Fruit fly (Drosophila melanogaster): ENCODE results near the gene Tmtc2.

Gene Tmtc2

dm6 chr2L:922660-923059 lies at the start of gene Tmtc2:
TSS of gene Tmtc2 (plus strand) at chr2L:922793.
- TF ChIP-seq CG10348 (GFP tag; IDR thresholded peaks at IDR 0.05) (no peak), gl (tag; optimal IDR thresholded peaks at IDR 0.05) (no peak), D1 (tag; optimal IDR thresholded peaks at IDR 0.05) (no peak), CG8301 (tag; optimal IDR thresholded peaks at IDR 0.05) (no peak), CG32121 (GFP tag; IDR thresholded peaks at IDR 0.05) (no peak), CG9948 (tag; optimal IDR thresholded peaks at IDR 0.05) (no peak), CG14655 (GFP tag; optimal IDR thresholded peaks at IDR 0.05) (no peak), Pif1B (GFP tag; optimal IDR thresholded peaks at IDR 0.05) (no peak), CG17806 (tag; optimal IDR thresholded peaks at IDR 0.05) (no peak)

dm6 chr2L:873724-874504 lies 48.7 kb upstream of the Tmtc2 start:
- 0 out of 2 replicates have a peak, but pooled peaks have one; percentile 12 for TF ChIP-seq Ets98B (GFP tag; IDR thresholded peaks at IDR 0.05)
- TF ChIP-seq CG34367 (tag; optimal IDR thresholded peaks at IDR 0.05), result no peak
- peak; percentile 40; the same call in 1 of the 2 replicates for TF ChIP-seq CG32121 (GFP tag; IDR thresholded peaks at IDR 0.05)
- TF ChIP-seq Pif1A (GFP tag; optimal IDR thresholded peaks at IDR 0.05), result no peak
- TF ChIP-seq CG12605 (GFP tag; IDR thresholded peaks at IDR 0.05), result no peak

dm6 chr2L:877002-877401 lies 45.6 kb upstream of the Tmtc2 start, which contains the start of gene ninaA:
TSS of gene ninaA (plus strand) at chr2L:877302.
- TF ChIP-seq CG9948 (tag; optimal IDR thresholded peaks at IDR 0.05), result no peak

dm6 chr2L:884970-885369 lies 37.6 kb upstream of the Tmtc2 start, which contains the start of gene CG15824:
TSS of gene CG15824 (minus strand) at chr2L:885141.
- no peak for TF ChIP-seq Snoo (tag; optimal IDR thresholded peaks at IDR 0.05)

dm6 chr2L:886743-887142 lies 35.9 kb upstream of the Tmtc2 start:
- no peak for TF ChIP-seq D1 (tag; optimal IDR thresholded peaks at IDR 0.05)

- TF ChIP-seq CG9948 (tag; optimal IDR thresholded peaks at IDR 0.05), result no peak
- TF ChIP-seq CG13204 (GFP tag; optimal IDR thresholded peaks at IDR 0.05), result no peak
- no peak for TF ChIP-seq D1 (tag; optimal IDR thresholded peaks at IDR 0.05)
- no peak for TF ChIP-seq CG10348 (GFP tag; IDR thresholded peaks at IDR 0.05)
- TF ChIP-seq Pif1A (GFP tag; optimal IDR thresholded peaks at IDR 0.05), result no peak
Observed at dm6 chr2L:887788-888187, 34.8 kb upstream of the Tmtc2 start.

dm6 chr2L:889799-890198 lies 32.8 kb upstream of the Tmtc2 start:
- TF ChIP-seq CG8301 (tag; optimal IDR thresholded peaks at IDR 0.05) (no peak), D1 (tag; optimal IDR thresholded peaks at IDR 0.05) (no peak), fd96Ca (GFP tag; IDR thresholded peaks at IDR 0.05) (0 out of 3 replicates have a peak, but pooled peaks have one; percentile 14), Ets98B (GFP tag; IDR thresholded peaks at IDR 0.05) (no peak), Pif1B (GFP tag; optimal IDR thresholded peaks at IDR 0.05) (no peak), CG9948 (tag; optimal IDR thresholded peaks at IDR 0.05) (no peak), CG10348 (GFP tag; IDR thresholded peaks at IDR 0.05) (no peak), gl (tag; optimal IDR thresholded peaks at IDR 0.05) (no peak), CG13204 (GFP tag; optimal IDR thresholded peaks at IDR 0.05) (no peak), CG32121 (GFP tag; IDR thresholded peaks at IDR 0.05) (no peak), Snoo (tag; optimal IDR thresholded peaks at IDR 0.05) (no peak), rn (GFP tag; IDR thresholded peaks at IDR 0.05) (no peak), CG15710 (tag; optimal IDR thresholded peaks at IDR 0.05) (no peak), CG14655 (GFP tag; optimal IDR thresholded peaks at IDR 0.05) (no peak), CG4496 (GFP tag; IDR thresholded peaks at IDR 0.05) (0 out of 3 replicates have a peak, but pooled peaks have one; percentile 14), CG34367 (tag; optimal IDR thresholded peaks at IDR 0.05) (no peak)

dm6 chr2L:892461-892860 lies 30.1 kb upstream of the Tmtc2 start:
- TF ChIP-seq CG8301 (tag; optimal IDR thresholded peaks at IDR 0.05) (no peak), fd96Ca (GFP tag; IDR thresholded peaks at IDR 0.05) (no peak), CG8159 (tag; optimal IDR thresholded peaks at IDR 0.05) (peak; percentile 28), gl (tag; optimal IDR thresholded peaks at IDR 0.05) (no peak), CG12605 (GFP tag; IDR thresholded peaks at IDR 0.05) (no peak)

dm6 chr2L:893171-893570 lies 29.4 kb upstream of the Tmtc2 start:
- TF ChIP-seq CG12605 (GFP tag; IDR thresholded peaks at IDR 0.05) (no peak), fd96Ca (GFP tag; IDR thresholded peaks at IDR 0.05) (no peak), CG9948 (tag; optimal IDR thresholded peaks at IDR 0.05) (no peak), Ets98B (GFP tag; IDR thresholded peaks at IDR 0.05) (no peak), EcR (GFP tag; optimal IDR thresholded peaks at IDR 0.05) (no peak)
